Fruit fly (Drosophila melanogaster) Kc167 (cell line): ENCODE data around the gene CG14453.

Experiments used
- Myc ChIP-seq: fragments of >200 bp; optimal IDR thresholded peaks from 2 replicates; lab custom pipeline; 2017; ENCODE audit warnings: missing external identifiers
- h ChIP-seq: fragments of >200 bp; optimal IDR thresholded peaks from 3 replicates; lab custom pipeline; 2018; ENCODE audit warnings: missing external identifiers
- psq ChIP-seq: fragments of >200 bp; optimal IDR thresholded peaks from 2 replicates; lab custom pipeline; 2017; ENCODE audit warnings: missing external identifiers

dm6 chr3L:22695653-22696052 lies 1.8 kb downstream of the CG14453 start, which contains the start of gene CG14452:
- TF ChIP-seq psq (lab: Kevin White, UChicago) (no peak), Myc (no peak), h (lab: Kevin White, UChicago) (no peak)
